Fruit fly (Drosophila melanogaster): ENCODE data around the gene CG16727.

Gene CG16727

DNA sequence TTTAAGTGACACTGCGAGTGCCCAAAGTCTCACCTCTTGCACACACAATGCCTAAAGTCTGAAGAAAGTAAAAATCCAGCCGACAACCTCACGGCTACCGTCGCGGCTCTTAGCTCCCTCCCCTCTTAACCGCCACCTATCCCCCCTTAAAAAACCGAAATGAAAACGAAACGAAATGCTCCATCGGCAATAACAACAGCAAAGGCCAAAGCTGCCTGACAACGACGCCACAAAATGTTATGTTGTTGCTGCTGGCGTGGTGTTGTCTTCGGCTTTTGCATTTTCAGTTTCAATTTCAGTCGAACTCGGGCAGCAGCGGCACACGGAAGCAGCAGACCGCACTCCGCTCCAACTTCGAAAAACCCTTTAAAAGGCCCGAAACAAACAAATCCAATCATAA is 51.5 kb downstream of the CG16727 start, which contains the start of gene CG7432:
Gene CG7432 (plus strand): TSS at position 295 of the 400 bp plus-strand sequence.
- no peak for TF ChIP-seq lola (GFP tag; optimal IDR thresholded peaks at IDR 0.05)
- no peak for TF ChIP-seq GATAd (GFP tag; optimal IDR thresholded peaks at IDR 0.05)
- no peak for TF ChIP-seq rgr (GFP tag; optimal IDR thresholded peaks at IDR 0.05)
- TF ChIP-seq foxo (GFP tag; optimal IDR thresholded peaks at IDR 0.05): no peak
- TF ChIP-seq Abd-B (GFP tag; optimal IDR thresholded peaks at IDR 0.05): no peak
- TF ChIP-seq psq (GFP tag; optimal IDR thresholded peaks at IDR 0.05): no peak
- no peak for TF ChIP-seq Jra (GFP tag; optimal IDR thresholded peaks at IDR 0.05)
- no peak for TF ChIP-seq Dfd (GFP tag; optimal IDR thresholded peaks at IDR 0.05)
- TF ChIP-seq Rel (GFP tag; optimal IDR thresholded peaks at IDR 0.05): no peak
- no peak for TF ChIP-seq Rel (tag; optimal IDR thresholded peaks at IDR 0.05)
- no peak for TF ChIP-seq Vsx2 (GFP tag; optimal IDR thresholded peaks at IDR 0.05; ENCODE audit: partially characterized antibody)
- TF ChIP-seq CG9705 (GFP tag; optimal IDR thresholded peaks at IDR 0.05): no peak
- TF ChIP-seq usp (GFP tag; optimal IDR thresholded peaks at IDR 0.05): no peak
- no peak for TF ChIP-seq dmrt93B (GFP tag; optimal IDR thresholded peaks at IDR 0.05)
- TF ChIP-seq pan (optimal IDR thresholded peaks at IDR 0.05): no peak
